Worm (Caenorhabditis elegans) whole organism, early embryonic: Measurements from ENCODE around the gene him-6.

ENCODE experiments used
- B0310.2 ChIP-seq: sonication (generic microtip); optimal IDR thresholded peaks from 2 replicates; lab custom pipeline; 2016; ENCODE audit warnings: mild to moderate bottlenecking, missing genetic modification characterization, missing compliant biosample characterization
- F13C5.2 ChIP-seq: sonication (generic microtip); optimal IDR thresholded peaks from 2 replicates; lab custom pipeline; 2017; ENCODE audit warnings: mild to moderate bottlenecking, missing genetic modification characterization, inconsistent platforms, missing compliant biosample characterization
- aly-1 ChIP-seq: sonication (generic microtip); optimal IDR thresholded peaks from 2 replicates; lab custom pipeline; 2016; ENCODE audit warnings: missing genetic modification characterization, missing compliant biosample characterization
- ama-1 ChIP-seq: fragments of 150-350 bp; optimal IDR thresholded peaks from 2 replicates; lab custom pipeline; 2014
- ceh-13 ChIP-seq: fragments of 200-800 bp; sonication (Bioruptor generic); optimal IDR thresholded peaks from 2 replicates; lab custom pipeline; 2018; ENCODE audit warnings: mild to moderate bottlenecking, missing genetic modification characterization, missing compliant biosample characterization
- ceh-36 ChIP-seq: sonication (generic microtip); optimal IDR thresholded peaks from 2 replicates; lab custom pipeline; 2016; ENCODE audit warnings: missing genetic modification characterization, inconsistent platforms, missing compliant biosample characterization
- ets-7 ChIP-seq: sonication (generic microtip); optimal IDR thresholded peaks from 2 replicates; lab custom pipeline; 2016; ENCODE audit warnings: missing genotype, missing genetic modification characterization, missing compliant biosample characterization
- flt-1 ChIP-seq: fragments of 200-800 bp; sonication (Bioruptor generic); IDR thresholded peaks from 2 replicates; pipeline ENCODE4 v1.3.6; 2022; ENCODE audit warnings: missing genetic modification characterization, missing compliant biosample characterization
- hmbx-1 ChIP-seq: sonication (generic microtip); optimal IDR thresholded peaks from 2 replicates; lab custom pipeline; 2016; ENCODE audit warnings: mild to moderate bottlenecking, missing genetic modification characterization, missing compliant biosample characterization
- hmg-4 ChIP-seq: fragments of 200-800 bp; sonication (Bioruptor generic); optimal IDR thresholded peaks from 2 replicates; lab custom pipeline; 2018; ENCODE audit warnings: mild to moderate bottlenecking, missing genetic modification characterization, missing compliant biosample characterization
- hnd-1 ChIP-seq: sonication (generic microtip); optimal IDR thresholded peaks from 2 replicates; lab custom pipeline; 2016; ENCODE audit warnings: missing genetic modification characterization, missing compliant biosample characterization
- pes-1 ChIP-seq: fragments of 200-800 bp; sonication (Bioruptor generic); IDR thresholded peaks from 2 replicates; pipeline ENCODE4 v1.3.6; 2022; ENCODE audit warnings: missing genetic modification reagents, missing genetic modification characterization, missing compliant biosample characterization
- scrt-1 ChIP-seq: fragments of 200-800 bp; sonication (Bioruptor generic); IDR thresholded peaks from 2 replicates; pipeline ENCODE4 v1.3.6; 2022; ENCODE audit warnings: missing genetic modification characterization, missing compliant biosample characterization
- sea-1 ChIP-seq: fragments of 200-800 bp; sonication (Bioruptor generic); conservative IDR thresholded peaks from 2 replicates; pipeline ENCODE4 v1.3.6; 2022; ENCODE audit warnings: missing genetic modification characterization, missing compliant biosample characterization
- tbx-11 ChIP-seq: fragments of 200-800 bp; sonication (Bioruptor generic); IDR thresholded peaks from 2 replicates; pipeline ENCODE4 v1.3.6; 2022; ENCODE audit warnings: missing genetic modification characterization, missing compliant biosample characterization
- tbx-37 ChIP-seq: fragments of 200-800 bp; sonication (Bioruptor generic); conservative IDR thresholded peaks from 2 replicates; pipeline ENCODE4 v1.3.6; 2022; ENCODE audit warnings: missing genetic modification reagents, missing genetic modification characterization, missing compliant biosample characterization
- tra-4 ChIP-seq: sonication (generic microtip); optimal IDR thresholded peaks from 2 replicates; lab custom pipeline; 2017; ENCODE audit warnings: missing genetic modification characterization, missing compliant biosample characterization

him-6 gene

ce11 chrIV:12531047-12531446, 40.5 kb downstream of the him-6 start, which contains the start of gene F53B2.5:
TSS of gene F53B2.5 (minus strand) at chrIV:12531147.
- TF ChIP-seq B0310.2 (tag; lab: Kevin White, UChicago), result no peak
- TF ChIP-seq tbx-11 (GFP tag; lab: Robert Waterston, UW), result no peak
- no peak for TF ChIP-seq ceh-36 (tag; lab: Kevin White, UChicago)
- no peak for TF ChIP-seq flt-1 (GFP tag; lab: Robert Waterston, UW)
- TF ChIP-seq hmbx-1 (tag; lab: Kevin White, UChicago), result no peak
- TF ChIP-seq tra-4, result no peak
- no peak for TF ChIP-seq sea-1 (GFP tag; lab: Robert Waterston, UW)
- no peak for TF ChIP-seq hnd-1 (tag; lab: Kevin White, UChicago)
- no peak for TF ChIP-seq aly-1 (tag; lab: Kevin White, UChicago)
- no peak for TF ChIP-seq tbx-37 (GFP tag; lab: Robert Waterston, UW)
- no peak for TF ChIP-seq ets-7 (tag; lab: Kevin White, UChicago)
- no peak for TF ChIP-seq ama-1 (lab: Kevin White, UChicago)
- no peak for TF ChIP-seq F13C5.2 (tag; lab: Kevin White, UChicago)
- TF ChIP-seq hmg-4 (GFP tag; lab: Kevin White, UChicago), result no peak
- TF ChIP-seq pes-1 (GFP tag; lab: Robert Waterston, UW), result no peak
- TF ChIP-seq scrt-1, result no peak
- no peak for TF ChIP-seq ceh-13 (GFP tag; lab: Kevin White, UChicago)

ce11 chrIV:12531464-12531863, 40.9 kb downstream of the him-6 start:
- TF ChIP-seq flt-1 (GFP tag; lab: Robert Waterston, UW), result no peak
- TF ChIP-seq tbx-11 (GFP tag; lab: Robert Waterston, UW), result no peak
- no peak for TF ChIP-seq scrt-1
- no peak for TF ChIP-seq B0310.2 (tag; lab: Kevin White, UChicago)
- no peak for TF ChIP-seq hmbx-1 (tag; lab: Kevin White, UChicago)
- no peak for TF ChIP-seq ceh-36 (tag; lab: Kevin White, UChicago)
- TF ChIP-seq sea-1 (GFP tag; lab: Robert Waterston, UW), result no peak
- TF ChIP-seq hmg-4 (GFP tag; lab: Kevin White, UChicago), result no peak
- no peak for TF ChIP-seq pes-1 (GFP tag; lab: Robert Waterston, UW)
- no peak for TF ChIP-seq aly-1 (tag; lab: Kevin White, UChicago)
- TF ChIP-seq F13C5.2 (tag; lab: Kevin White, UChicago), result no peak
- TF ChIP-seq tra-4, result no peak
- no peak for TF ChIP-seq tbx-37 (GFP tag; lab: Robert Waterston, UW)
- no peak for TF ChIP-seq hnd-1 (tag; lab: Kevin White, UChicago)
- no peak for TF ChIP-seq ets-7 (tag; lab: Kevin White, UChicago)
- TF ChIP-seq ceh-13 (GFP tag; lab: Kevin White, UChicago), result no peak

- no peak for TF ChIP-seq hnd-1 (tag; lab: Kevin White, UChicago)
- no peak for TF ChIP-seq tra-4
- TF ChIP-seq aly-1 (tag; lab: Kevin White, UChicago), result no peak
- no peak for TF ChIP-seq ama-1 (lab: Kevin White, UChicago)
- no peak for TF ChIP-seq ets-7 (tag; lab: Kevin White, UChicago)
- TF ChIP-seq B0310.2 (tag; lab: Kevin White, UChicago), result no peak
- TF ChIP-seq tbx-11 (GFP tag; lab: Robert Waterston, UW), result no peak
- no peak for TF ChIP-seq hmg-4 (GFP tag; lab: Kevin White, UChicago)
- no peak for TF ChIP-seq F13C5.2 (tag; lab: Kevin White, UChicago)
Measured at ce11 chrIV:12536358-12536757, 45.8 kb downstream of the him-6 start.

- TF ChIP-seq F13C5.2 (tag; lab: Kevin White, UChicago) (no peak), tbx-37 (GFP tag; lab: Robert Waterston, UW) (no peak), tbx-11 (GFP tag; lab: Robert Waterston, UW) (no peak), sea-1 (GFP tag; lab: Robert Waterston, UW) (no peak)
Measured at ce11 chrIV:12537694-12538093, 47.1 kb downstream of the him-6 start.

- TF ChIP-seq B0310.2 (tag; lab: Kevin White, UChicago) (no peak), ets-7 (tag; lab: Kevin White, UChicago) (no peak), scrt-1 (no peak), tbx-11 (GFP tag; lab: Robert Waterston, UW) (no peak), flt-1 (GFP tag; lab: Robert Waterston, UW) (no peak), hnd-1 (tag; lab: Kevin White, UChicago) (no peak), tra-4 (no peak), hmg-4 (GFP tag; lab: Kevin White, UChicago) (no peak), hmbx-1 (tag; lab: Kevin White, UChicago) (no peak), F13C5.2 (tag; lab: Kevin White, UChicago) (no peak), aly-1 (tag; lab: Kevin White, UChicago) (no peak), pes-1 (GFP tag; lab: Robert Waterston, UW) (no peak), sea-1 (GFP tag; lab: Robert Waterston, UW) (no peak), ceh-13 (GFP tag; lab: Kevin White, UChicago) (no peak), ceh-36 (tag; lab: Kevin White, UChicago) (no peak), tbx-37 (GFP tag; lab: Robert Waterston, UW) (no peak)
Measured at ce11 chrIV:12540242-12540641, 49.7 kb downstream of the him-6 start.

ce11 chrIV:12542011-12542410, 51.4 kb downstream of the him-6 start, which contains the start of gene ham-1:
TSS of gene ham-1 (plus strand) at chrIV:12542183.
- no peak for TF ChIP-seq tra-4
- TF ChIP-seq B0310.2 (tag; lab: Kevin White, UChicago), result no peak
- no peak for TF ChIP-seq flt-1 (GFP tag; lab: Robert Waterston, UW)

ce11 chrIV:12544624-12545023, 54.0 kb downstream of the him-6 start:
- TF ChIP-seq ets-7 (tag; lab: Kevin White, UChicago) (no peak), tra-4 (no peak), pes-1 (GFP tag; lab: Robert Waterston, UW) (peak; percentile 24; the same call in 1 of the 2 replicates), ceh-36 (tag; lab: Kevin White, UChicago) (peak; percentile 5), ceh-13 (GFP tag; lab: Kevin White, UChicago) (no peak), ama-1 (lab: Kevin White, UChicago) (no peak), aly-1 (tag; lab: Kevin White, UChicago) (no peak), tbx-37 (GFP tag; lab: Robert Waterston, UW) (no peak), flt-1 (GFP tag; lab: Robert Waterston, UW) (0 out of 2 replicates have a peak, but pooled peaks have one; percentile 12), B0310.2 (tag; lab: Kevin White, UChicago) (peak; percentile 28)
